Fruit fly (Drosophila melanogaster): ENCODE measurements around the gene PlexA.

Gene PlexA

DNA sequence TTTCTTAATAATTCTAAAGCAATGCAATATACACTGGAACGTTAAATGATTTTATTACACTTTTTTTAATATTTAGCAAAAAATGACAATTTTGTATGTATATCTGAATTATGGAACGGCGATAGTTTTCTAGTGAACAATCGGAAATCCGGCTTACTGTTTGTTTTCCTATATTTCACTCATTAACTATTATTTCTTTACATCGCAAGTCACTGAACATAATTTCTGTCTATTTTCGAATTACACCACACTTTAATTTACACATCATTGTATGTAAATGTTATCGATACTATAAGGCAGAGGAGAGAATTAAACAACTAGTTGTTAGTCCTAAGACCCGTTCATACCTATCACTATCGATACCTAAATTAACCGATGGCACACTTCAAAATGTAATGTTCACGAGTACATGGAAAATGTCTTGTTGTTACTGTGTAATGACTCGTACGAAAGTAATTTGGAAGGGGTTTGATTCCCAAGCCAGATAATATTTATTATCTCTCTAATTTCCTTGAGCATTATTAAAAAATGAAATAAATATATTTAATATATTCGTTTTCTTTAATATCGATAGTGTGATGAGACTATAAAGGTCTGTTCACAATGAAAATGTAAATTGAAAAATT, at the start of gene PlexA:
Gene PlexA (minus strand): TSS at position 296 of the 626 bp plus-strand sequence.
- no peak for TF ChIP-seq CG8478 (optimal IDR thresholded peaks at IDR 0.05)
- no peak for TF ChIP-seq CTCF (optimal IDR thresholded peaks at IDR 0.05)

DNA sequence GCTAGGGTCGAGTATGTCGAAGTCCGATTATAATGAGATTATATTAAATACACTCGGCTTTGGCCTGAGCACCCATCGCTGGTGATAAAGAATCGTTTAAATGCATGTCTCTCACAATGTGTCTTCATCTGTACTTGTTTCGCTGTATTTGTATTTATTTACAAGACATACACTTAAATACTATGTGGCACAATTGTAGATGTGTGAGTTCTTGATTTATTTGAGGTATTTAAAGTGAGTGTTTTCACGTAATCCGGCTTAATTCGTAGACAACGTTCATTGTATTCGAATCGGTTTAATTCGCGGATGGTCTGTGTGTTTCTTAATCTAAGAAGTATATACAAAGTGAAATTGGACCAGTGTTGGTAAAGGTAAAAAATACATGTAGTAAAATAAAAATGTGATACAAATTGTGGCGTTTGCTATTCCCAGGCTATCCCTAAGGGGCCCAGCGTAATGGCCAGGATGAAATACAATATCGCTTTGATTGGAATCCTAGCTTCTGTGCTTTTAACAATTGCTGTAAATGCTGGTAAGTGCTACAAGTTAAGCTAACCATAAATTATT, 37.8 kb upstream of the PlexA start, which contains the start of gene Zyx:
Gene Zyx (minus strand): TSS at position 350 of the 567 bp plus-strand sequence.
- TF ChIP-seq CTCF (optimal IDR thresholded peaks at IDR 0.05), result no peak
- no peak for TF ChIP-seq CG8478 (optimal IDR thresholded peaks at IDR 0.05)

DNA sequence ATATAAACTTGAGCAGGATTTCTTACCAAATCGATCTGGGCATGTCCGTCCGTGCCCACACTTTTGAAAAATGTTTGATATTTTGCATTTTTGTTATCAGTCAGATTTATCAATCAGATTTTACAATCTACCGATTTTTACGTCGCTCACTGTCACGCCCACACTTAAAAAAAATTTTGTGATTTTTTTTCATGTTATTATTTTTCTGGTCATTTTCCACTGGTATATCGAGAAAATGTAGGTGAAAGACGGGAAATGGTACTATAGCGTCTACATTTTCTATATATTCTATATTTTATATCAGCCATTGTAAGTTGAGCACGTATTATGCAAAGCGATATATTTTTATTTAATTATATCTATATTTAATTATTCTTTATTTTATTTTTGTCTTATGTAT, 37.3 kb upstream of the PlexA start:
- TF ChIP-seq CTCF (optimal IDR thresholded peaks at IDR 0.05), result no peak
- no peak for TF ChIP-seq CG8478 (optimal IDR thresholded peaks at IDR 0.05)

DNA sequence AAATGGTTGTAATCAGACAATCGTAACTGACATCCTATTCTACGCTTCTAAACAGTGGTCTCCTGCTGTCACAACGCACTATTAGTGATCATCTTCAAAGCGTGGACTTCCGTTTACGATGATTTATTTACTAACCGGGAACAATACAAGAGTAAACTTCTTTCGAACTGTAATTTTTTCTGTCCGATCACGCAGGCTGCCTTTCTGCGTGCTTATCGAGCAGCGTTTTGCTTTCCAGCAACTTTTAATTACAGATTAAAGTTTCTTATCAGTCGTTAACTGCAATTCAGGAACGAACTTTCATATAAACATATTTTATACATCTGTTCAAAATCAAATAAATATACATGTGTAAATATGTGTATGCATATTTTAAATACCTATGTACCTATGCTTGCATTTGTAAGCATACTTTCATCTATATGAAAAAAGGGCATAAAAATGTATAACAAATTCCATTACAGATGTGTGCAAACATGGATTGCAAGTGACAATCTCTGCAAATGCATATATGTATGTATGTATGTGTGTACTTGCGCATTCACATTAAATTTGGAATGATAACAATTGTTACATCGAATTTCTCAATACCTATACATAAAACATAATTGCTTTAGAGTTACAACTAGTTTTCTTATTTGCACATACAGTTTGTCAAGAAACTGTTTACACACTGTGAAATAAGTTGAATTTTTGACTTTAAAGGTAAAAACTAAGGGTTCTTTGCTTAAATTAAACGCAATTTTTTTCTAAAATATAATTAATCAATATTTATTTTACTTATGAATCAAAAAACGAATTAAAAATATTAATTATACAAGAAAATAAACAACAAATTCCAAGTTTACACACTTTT, 36.3 kb upstream of the PlexA start:
- TF ChIP-seq CTCF (optimal IDR thresholded peaks at IDR 0.05) (no peak), CG8478 (optimal IDR thresholded peaks at IDR 0.05) (no peak)

DNA sequence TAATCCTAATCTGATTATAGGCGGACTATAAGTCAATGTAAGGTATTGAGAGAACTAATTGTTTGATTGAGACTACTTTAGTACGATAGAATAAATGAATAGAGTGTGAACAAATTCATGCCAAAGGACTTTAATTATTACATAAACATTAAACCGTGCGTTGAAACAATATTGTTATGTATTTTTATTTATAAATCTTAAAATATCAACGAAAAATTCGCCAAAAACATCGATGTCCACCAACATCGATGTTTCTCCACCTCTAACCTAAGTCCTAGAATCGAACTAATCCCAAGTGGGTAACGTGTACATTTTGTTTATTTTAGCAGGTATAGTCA, 34.2 kb upstream of the PlexA start:
- TF ChIP-seq CTCF (optimal IDR thresholded peaks at IDR 0.05), result no peak
- TF ChIP-seq CG8478 (optimal IDR thresholded peaks at IDR 0.05), result no peak

DNA sequence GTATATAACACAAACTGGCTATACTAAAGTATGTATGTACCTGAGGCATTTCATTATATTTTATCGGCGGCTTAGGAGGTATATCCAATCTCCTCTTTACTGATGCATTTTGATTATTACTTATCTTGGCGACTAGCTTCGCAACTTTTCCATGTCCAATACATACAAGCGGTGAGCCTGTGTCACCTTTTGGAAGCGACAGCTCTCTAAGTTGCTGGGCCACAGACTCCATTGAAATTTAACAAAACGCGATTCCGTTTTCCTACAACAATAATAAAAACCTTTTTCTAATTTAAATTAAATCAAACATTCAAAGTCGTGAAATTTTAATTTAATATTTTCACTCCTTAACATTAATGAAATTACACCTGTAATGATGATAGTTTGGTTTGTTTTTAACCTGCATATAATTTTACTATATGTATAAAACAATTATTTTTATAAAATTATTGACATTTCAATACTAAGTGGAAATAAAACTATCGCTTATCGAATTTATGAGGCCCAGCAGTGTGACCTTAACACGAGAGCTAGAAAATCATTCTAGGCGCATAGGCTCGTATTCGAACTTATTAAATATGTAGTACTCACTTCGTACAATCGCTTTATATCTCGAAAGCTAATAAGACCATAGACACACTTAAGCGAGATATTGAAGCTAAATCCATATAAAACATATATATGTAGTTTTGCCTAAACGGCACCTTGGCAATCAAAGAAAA, 33.6 kb upstream of the PlexA start, which contains the start of gene apolpp:
Gene apolpp (plus strand): TSS at position 597 of the 722 bp plus-strand sequence.
- no peak for TF ChIP-seq CTCF (optimal IDR thresholded peaks at IDR 0.05)
- TF ChIP-seq CG8478 (optimal IDR thresholded peaks at IDR 0.05), result no peak

DNA sequence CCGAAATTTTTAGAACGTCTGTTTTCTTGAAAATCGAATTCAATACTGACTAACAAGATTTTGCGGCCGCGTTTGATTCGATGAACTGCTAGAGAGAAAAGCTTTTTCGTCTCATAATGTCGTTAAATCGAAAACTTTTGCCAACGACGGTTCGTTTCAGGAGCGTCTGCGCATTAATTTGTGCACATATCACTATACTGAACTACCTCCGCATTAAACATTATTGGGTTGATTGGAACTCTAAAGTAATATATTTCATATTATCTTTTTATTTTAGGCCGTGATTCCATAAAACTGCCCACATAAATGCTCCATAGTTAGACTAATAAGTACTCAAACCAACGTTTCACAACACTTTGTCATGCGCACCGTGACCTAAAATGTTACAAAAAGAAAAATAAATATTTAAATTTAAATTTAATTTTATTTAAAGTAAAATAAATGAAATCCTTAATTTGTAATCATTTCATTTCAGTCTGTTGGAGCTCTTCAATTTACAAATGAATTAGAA, 26.8 kb upstream of the PlexA start, which contains the start of gene CaMKII:
Gene CaMKII (minus strand): TSS at position 51 of the 511 bp plus-strand sequence.
- no peak for TF ChIP-seq CG8478 (optimal IDR thresholded peaks at IDR 0.05)
- no peak for TF ChIP-seq CTCF (optimal IDR thresholded peaks at IDR 0.05)

DNA sequence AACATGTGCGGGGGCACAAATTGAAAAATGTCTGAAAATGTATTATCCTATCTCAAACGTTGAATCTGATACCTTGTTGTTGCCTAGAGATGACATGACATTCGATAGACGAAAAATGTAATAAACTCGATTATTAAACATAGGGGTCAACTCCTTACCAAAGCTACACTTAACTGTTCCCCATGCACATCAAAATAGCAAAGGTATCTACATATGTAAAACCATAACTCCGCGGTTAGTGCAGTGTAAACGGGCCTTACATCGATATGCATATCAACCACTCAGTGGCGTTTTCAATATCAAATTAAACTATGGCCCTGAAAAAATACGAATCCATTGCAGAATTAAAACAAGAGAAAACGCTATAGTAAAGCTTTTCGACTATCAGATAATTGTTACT, 24.4 kb upstream of the PlexA start:
- TF ChIP-seq CTCF (optimal IDR thresholded peaks at IDR 0.05) (peak; percentile 13 to 19), CG8478 (optimal IDR thresholded peaks at IDR 0.05) (no peak)

DNA sequence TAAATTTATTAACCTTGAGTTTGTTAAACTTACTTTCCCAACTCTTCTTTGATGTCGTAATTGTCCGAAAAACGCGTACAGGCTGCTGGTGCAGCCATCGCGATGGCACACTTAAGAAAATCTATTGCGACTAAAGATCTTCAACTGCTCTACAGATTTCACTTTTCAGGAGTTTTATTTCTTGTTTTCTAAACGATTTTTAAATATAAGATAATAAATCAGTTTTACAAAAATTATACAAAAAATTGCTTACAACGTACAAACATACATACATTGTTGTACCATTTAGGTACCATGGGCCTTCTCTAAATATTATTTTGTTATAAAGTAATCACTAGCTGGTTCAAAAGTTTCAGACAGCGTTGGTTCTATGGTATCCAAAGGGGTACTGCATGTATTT, 23.5 kb upstream of the PlexA start:
- TF ChIP-seq CG8478 (optimal IDR thresholded peaks at IDR 0.05) (no peak), CTCF (optimal IDR thresholded peaks at IDR 0.05) (no peak)

DNA sequence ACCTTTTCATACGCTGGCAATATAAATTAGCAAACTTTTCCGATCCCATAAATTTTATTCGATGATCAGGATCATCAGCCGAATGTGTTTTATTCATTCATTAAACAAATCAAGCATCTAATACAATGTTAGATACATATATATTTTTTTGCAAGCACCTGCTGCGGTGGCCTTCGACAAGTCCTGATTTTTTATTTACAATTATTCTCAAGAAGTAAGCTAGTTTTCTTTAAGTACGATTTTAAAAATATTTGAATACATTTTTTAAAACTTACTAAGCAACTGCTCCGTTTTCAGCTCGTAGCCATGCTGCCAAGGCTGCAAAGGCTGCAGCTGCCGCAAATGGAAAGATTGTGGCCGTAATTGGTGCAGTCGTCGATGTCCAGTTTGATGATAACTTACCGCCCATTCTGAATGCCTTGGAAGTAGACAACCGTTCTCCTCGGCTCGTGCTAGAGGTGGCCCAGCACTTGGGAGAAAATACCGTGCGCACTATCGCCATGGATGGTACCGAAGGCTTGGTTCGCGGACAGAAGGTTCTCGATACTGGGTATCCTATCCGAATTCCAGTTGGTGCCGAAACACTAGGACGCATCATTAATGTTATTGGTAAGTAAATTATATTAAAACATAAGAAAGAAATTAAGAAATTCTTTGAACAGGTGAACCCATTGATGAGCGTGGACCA, 5.9 kb upstream of the PlexA start:
- TF ChIP-seq CTCF (optimal IDR thresholded peaks at IDR 0.05), result no peak

DNA sequence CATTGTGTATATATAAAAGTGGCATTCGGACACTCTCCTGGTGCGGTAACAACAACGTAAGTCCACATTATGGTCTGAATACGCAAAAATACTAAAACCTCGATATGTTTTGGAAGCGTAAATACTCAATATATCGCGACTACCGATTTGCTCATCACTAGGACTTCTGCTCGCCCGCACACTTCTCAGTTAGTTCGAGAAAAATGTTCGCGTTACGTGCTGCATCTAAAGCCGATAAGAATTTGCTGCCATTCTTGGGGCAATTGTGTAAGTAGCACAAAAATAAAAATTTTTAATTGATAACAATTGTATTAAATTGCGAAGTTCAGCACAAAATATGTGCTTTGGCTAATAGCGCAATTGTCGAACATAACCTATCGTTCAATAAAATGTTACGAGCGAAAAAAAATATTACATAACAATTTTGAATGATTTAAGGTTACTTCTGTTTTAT, 4.8 kb upstream of the PlexA start, which contains the start of gene CG11076:
Gene CG11076 (minus strand): TSS at position 71 of the 454 bp plus-strand sequence.
- TF ChIP-seq CTCF (optimal IDR thresholded peaks at IDR 0.05) (no peak), CG8478 (optimal IDR thresholded peaks at IDR 0.05) (no peak)

DNA sequence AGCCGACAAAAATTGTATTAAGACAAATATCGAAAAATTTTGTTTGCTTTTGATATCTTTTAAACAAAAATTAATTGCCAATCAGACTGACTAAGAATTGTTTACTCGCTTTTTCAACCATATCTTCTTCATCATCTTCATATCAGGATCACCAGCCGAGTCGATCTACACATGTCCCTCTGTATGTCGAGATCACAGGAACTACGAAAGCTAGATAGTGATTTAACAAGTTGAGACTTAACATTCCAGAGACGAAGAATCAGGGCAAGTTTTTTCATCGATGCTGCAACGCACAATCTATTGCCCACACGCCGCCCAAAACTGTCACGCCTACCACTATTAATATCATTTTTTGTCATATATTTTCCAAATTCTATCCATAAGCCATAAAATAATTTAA, 4.2 kb upstream of the PlexA start, which contains the start of gene ATPsynbeta:
Gene ATPsynbeta (plus strand): TSS at position 348 of the 400 bp plus-strand sequence.
- TF ChIP-seq CTCF (optimal IDR thresholded peaks at IDR 0.05) (no peak), CG8478 (optimal IDR thresholded peaks at IDR 0.05) (no peak)

DNA sequence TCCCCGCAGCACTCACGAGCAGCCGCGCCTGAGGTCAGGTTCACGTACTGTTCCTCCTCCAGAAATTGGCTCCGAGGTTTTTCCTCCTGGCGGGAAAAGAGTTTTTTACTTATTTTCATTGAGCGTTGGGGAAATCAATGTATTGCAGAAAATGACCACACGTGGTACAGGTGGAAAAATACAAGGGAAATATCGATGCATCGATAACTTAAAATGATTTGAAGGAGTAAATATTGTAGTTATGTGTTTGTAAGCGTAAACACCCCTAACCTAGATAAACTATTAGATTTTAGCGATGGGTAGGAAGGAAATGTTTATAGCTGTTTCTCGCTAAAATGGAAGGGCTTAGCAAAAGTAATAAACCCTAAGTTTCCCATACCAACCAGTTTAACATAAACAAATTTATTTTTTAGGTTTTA, 3.8 kb upstream of the PlexA start:
- TF ChIP-seq CTCF (optimal IDR thresholded peaks at IDR 0.05) (no peak), CG8478 (optimal IDR thresholded peaks at IDR 0.05) (no peak)

DNA sequence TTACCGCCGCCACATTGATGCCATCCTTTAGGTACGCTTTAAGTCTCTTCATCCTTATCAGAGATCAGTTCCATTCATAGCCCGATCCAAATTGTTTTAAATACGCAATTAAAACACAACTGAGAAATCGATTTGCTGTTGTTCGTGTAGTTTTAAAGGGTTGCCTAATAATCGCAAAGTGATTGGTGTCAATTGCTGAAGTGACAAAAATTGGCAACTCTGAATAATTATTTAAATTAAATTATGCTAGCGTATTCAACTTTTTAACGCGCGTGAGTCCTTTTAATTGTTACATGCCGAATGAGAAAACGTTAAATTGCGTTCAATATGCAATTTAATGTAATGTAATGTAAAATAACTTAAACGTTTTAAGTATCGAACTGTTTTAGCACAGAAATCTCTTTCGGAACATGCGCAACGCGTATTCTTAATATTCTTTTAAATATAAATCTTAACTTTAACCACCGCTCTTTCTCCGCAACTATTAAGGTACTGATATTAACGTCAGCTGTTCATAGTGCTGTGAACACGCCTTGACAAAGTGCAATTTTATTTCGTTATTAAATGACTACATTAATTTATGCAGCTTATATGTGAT, 2.4 kb upstream of the PlexA start, which contains the start of gene Mpv17:
Gene Mpv17 (minus strand): TSS at position 164 of the 598 bp plus-strand sequence.
- TF ChIP-seq CTCF (optimal IDR thresholded peaks at IDR 0.05) (no peak), CG8478 (optimal IDR thresholded peaks at IDR 0.05) (no peak)
